Fruit fly (Drosophila melanogaster) whole organism, embryonic: ENCODE data around the gene fzo.

Experiments used
- Ada2b ChIP-seq: fragments of 200-800 bp; sonication (Bioruptor generic); IDR thresholded peaks from 2 replicates; pipeline ENCODE4 v1.3.6; 2022; ENCODE audit warnings: missing biosample characterization, missing genetic modification characterization
- CG11560 ChIP-seq: fragments of 200-800 bp; sonication (Bioruptor generic); IDR thresholded peaks from 3 replicates; pipeline ENCODE4 v1.3.6; 2022; ENCODE audit warnings: missing biosample characterization, missing genetic modification characterization
- CG12155 ChIP-seq: fragments of 200-800 bp; sonication (Bioruptor generic); optimal IDR thresholded peaks from 3 replicates; lab custom pipeline; 2016; ENCODE audit warnings: missing biosample characterization, missing genetic modification characterization
- CG13123 ChIP-seq: fragments of 200-800 bp; sonication (Bioruptor generic); optimal IDR thresholded peaks from 2 replicates; lab custom pipeline; 2016; ENCODE audit warnings: missing biosample characterization, missing genetic modification characterization
- CG15514 ChIP-seq: fragments of 200-800 bp; sonication (Bioruptor generic); optimal IDR thresholded peaks from 3 replicates; lab custom pipeline; 2017; ENCODE audit warnings: missing biosample characterization, missing genetic modification characterization, mild to moderate bottlenecking, moderate library complexity, missing genetic modification reagents
- CG15696 ChIP-seq: fragments of 200-800 bp; sonication (Bioruptor generic); optimal IDR thresholded peaks from 2 replicates; lab custom pipeline; 2019; ENCODE audit warnings: missing biosample characterization, mild to moderate bottlenecking, missing genetic modification characterization, moderate library complexity
- CG17568 ChIP-seq: fragments of 200-800 bp; sonication (Bioruptor generic); optimal IDR thresholded peaks from 2 replicates; lab custom pipeline; 2018; ENCODE audit warnings: missing biosample characterization, mild to moderate bottlenecking, missing genetic modification characterization, moderate library complexity
- CG17912 ChIP-seq: fragments of 200-800 bp; sonication (Bioruptor generic); optimal IDR thresholded peaks from 2 replicates; lab custom pipeline; 2018; ENCODE audit warnings: missing biosample characterization, mild to moderate bottlenecking, missing genetic modification characterization
- CG1792 ChIP-seq: fragments of 200-800 bp; sonication (Bioruptor generic); optimal IDR thresholded peaks from 2 replicates; lab custom pipeline; 2016; ENCODE audit warnings: missing biosample characterization, missing genetic modification characterization
- CG3281 ChIP-seq: fragments of 200-800 bp; sonication (Bioruptor generic); optimal IDR thresholded peaks from 3 replicates; lab custom pipeline; 2017; ENCODE audit warnings: missing biosample characterization, mild to moderate bottlenecking, missing genetic modification characterization
- CG33557 ChIP-seq: fragments of 200-800 bp; sonication (Bioruptor generic); optimal IDR thresholded peaks from 2 replicates; lab custom pipeline; 2019; ENCODE audit warnings: missing biosample characterization, mild to moderate bottlenecking, missing genetic modification characterization, moderate library complexity
- CG3407 ChIP-seq: fragments of 200-800 bp; sonication (Bioruptor generic); optimal IDR thresholded peaks from 2 replicates; lab custom pipeline; 2018; ENCODE audit warnings: missing biosample characterization, mild to moderate bottlenecking, missing genetic modification characterization
- CG4820 ChIP-seq: fragments of 200-800 bp; sonication (Bioruptor generic); optimal IDR thresholded peaks from 3 replicates; lab custom pipeline; 2016; ENCODE audit warnings: missing biosample characterization, missing genetic modification characterization
- CG5180 ChIP-seq: fragments of 200-800 bp; sonication (Bioruptor generic); optimal IDR thresholded peaks from 3 replicates; lab custom pipeline; 2017; ENCODE audit warnings: missing biosample characterization, missing genetic modification characterization, mild to moderate bottlenecking, moderate library complexity, missing genetic modification reagents
- CG6689 ChIP-seq: fragments of 200-800 bp; sonication (Bioruptor generic); IDR thresholded peaks from 2 replicates; pipeline ENCODE4 v1.3.6; 2022; ENCODE audit warnings: missing biosample characterization, missing genetic modification characterization
- CG7987 ChIP-seq: fragments of 200-800 bp; sonication (Bioruptor generic); optimal IDR thresholded peaks from 2 replicates; lab custom pipeline; 2018; ENCODE audit warnings: missing biosample characterization, mild to moderate bottlenecking, missing genetic modification characterization, moderate library complexity
- CG9215 ChIP-seq: fragments of 200-800 bp; sonication (Bioruptor generic); IDR thresholded peaks from 2 replicates; pipeline ENCODE4 v1.3.6; 2022; ENCODE audit warnings: missing biosample characterization, missing genetic modification characterization
- CrebB ChIP-seq: fragments of 200-800 bp; sonication (Bioruptor generic); optimal IDR thresholded peaks from 3 replicates; lab custom pipeline; 2018; ENCODE audit warnings: missing biosample characterization, mild to moderate bottlenecking, missing genetic modification characterization
- D ChIP-seq, 2 experiments: fragments of 200-800 bp in 1 of 2; fragments of >200 bp in 1 of 2; sonication (Bioruptor generic) in 1 of 2; optimal IDR thresholded peaks; 2 replicates in 1 of 2; 3 replicates in 1 of 2; lab custom pipeline; 2017; ENCODE audit warnings: mild to moderate bottlenecking in 1 of 2, missing biosample characterization in 1 of 2, missing genetic modification characterization in 1 of 2, missing genetic modification reagents in 1 of 2
- H2.0 ChIP-seq: fragments of 200-800 bp; sonication (Bioruptor generic); IDR thresholded peaks from 2 replicates; pipeline ENCODE4 v1.3.6; 2022; ENCODE audit warnings: missing biosample characterization, missing genetic modification characterization
- Hsf ChIP-seq: fragments of 200-800 bp; sonication (Bioruptor generic); optimal IDR thresholded peaks from 3 replicates; lab custom pipeline; 2016; ENCODE audit warnings: missing biosample characterization, missing genetic modification characterization
- NFAT ChIP-seq: fragments of 200-800 bp; sonication (Bioruptor generic); IDR thresholded peaks from 2 replicates; pipeline ENCODE4 v1.3.6; 2022; ENCODE audit warnings: missing biosample characterization, missing genetic modification characterization
- Nf-YC ChIP-seq: fragments of 200-800 bp; optimal IDR thresholded peaks from 3 replicates; lab custom pipeline; 2019; ENCODE audit warnings: missing biosample characterization, mild to moderate bottlenecking, missing genetic modification characterization, moderate library complexity
- Rfx ChIP-seq: fragments of 200-800 bp; sonication (Bioruptor generic); IDR thresholded peaks from 2 replicates; pipeline ENCODE4 v1.3.6; 2022; ENCODE audit warnings: missing biosample characterization, missing genetic modification characterization
- Side ChIP-seq: fragments of 200-800 bp; sonication (Bioruptor generic); optimal IDR thresholded peaks from 2 replicates; lab custom pipeline; 2016; ENCODE audit warnings: missing biosample characterization, missing genetic modification characterization
- Spps ChIP-seq: fragments of 200-800 bp; sonication (Bioruptor generic); optimal IDR thresholded peaks from 2 replicates; lab custom pipeline; 2018; ENCODE audit warnings: missing biosample characterization, mild to moderate bottlenecking, missing genetic modification characterization
- ac ChIP-seq: fragments of 200-800 bp; sonication (Bioruptor generic); optimal IDR thresholded peaks from 3 replicates; lab custom pipeline; 2017; ENCODE audit warnings: missing biosample characterization, mild to moderate bottlenecking, missing genetic modification characterization
- ase ChIP-seq: fragments of 200-800 bp; sonication (Bioruptor generic); IDR thresholded peaks from 3 replicates; pipeline ENCODE4 v1.3.6; 2022; ENCODE audit warnings: missing biosample characterization, missing genetic modification characterization
- bab2 ChIP-seq: fragments of 200-800 bp; sonication (Bioruptor generic); optimal IDR thresholded peaks from 2 replicates; lab custom pipeline; 2016; ENCODE audit warnings: missing biosample characterization, missing genetic modification characterization
- bsh ChIP-seq, 2 experiments: fragments of 200-800 bp; sonication (Bioruptor generic); optimal IDR thresholded peaks; 2 replicates each; lab custom pipeline; 2017 to 2018; ENCODE audit warnings: mild to moderate bottlenecking in 2 of 2, missing biosample characterization in 2 of 2, missing genetic modification characterization in 2 of 2, moderate library complexity in 1 of 2
- btn ChIP-seq: fragments of 200-800 bp; sonication (Bioruptor generic); optimal IDR thresholded peaks from 2 replicates; lab custom pipeline; 2016; ENCODE audit warnings: missing biosample characterization, missing genetic modification characterization
- cato ChIP-seq: fragments of 200-800 bp; sonication (Bioruptor generic); optimal IDR thresholded peaks from 2 replicates; lab custom pipeline; 2016; ENCODE audit warnings: missing biosample characterization, missing genetic modification characterization, borderline replicate concordance
- chn ChIP-seq: fragments of 200-800 bp; sonication (Bioruptor generic); optimal IDR thresholded peaks from 2 replicates; lab custom pipeline; 2016; ENCODE audit warnings: missing biosample characterization, missing genetic modification characterization
- cwo ChIP-seq: fragments of 200-800 bp; sonication (Bioruptor generic); optimal IDR thresholded peaks from 3 replicates; lab custom pipeline; 2017; ENCODE audit warnings: missing biosample characterization, missing genetic modification characterization, mild to moderate bottlenecking, moderate library complexity, missing genetic modification reagents
- esg ChIP-seq: fragments of 200-800 bp; sonication (Bioruptor generic); conservative IDR thresholded peaks from 2 replicates; pipeline ENCODE4 v1.3.6; 2022; ENCODE audit warnings: missing biosample characterization, missing genetic modification characterization
- eve ChIP-seq, 2 experiments: fragments of >200 bp; optimal IDR thresholded peaks; 2 replicates each; lab custom pipeline; 2017; ENCODE audit warnings: missing biosample characterization in 2 of 2, missing genetic modification characterization in 2 of 2
- gfzf ChIP-seq: fragments of 200-800 bp; sonication (Bioruptor generic); optimal IDR thresholded peaks from 2 replicates; lab custom pipeline; 2016; ENCODE audit warnings: missing biosample characterization, mild to moderate bottlenecking, missing genetic modification characterization, moderate library complexity
- gro ChIP-seq: fragments of 200-800 bp; sonication (Bioruptor generic); optimal IDR thresholded peaks from 2 replicates; lab custom pipeline; 2016; ENCODE audit warnings: missing biosample characterization, missing genetic modification characterization
- her ChIP-seq: fragments of 200-800 bp; sonication (Bioruptor generic); optimal IDR thresholded peaks from 2 replicates; lab custom pipeline; 2016; ENCODE audit warnings: missing biosample characterization, missing genetic modification characterization
- lab ChIP-seq: fragments of 200-800 bp; sonication (Bioruptor generic); optimal IDR thresholded peaks from 3 replicates; lab custom pipeline; 2017; ENCODE audit warnings: missing biosample characterization, missing genetic modification characterization, mild to moderate bottlenecking, moderate library complexity, missing genetic modification reagents
- lov ChIP-seq, 2 experiments: fragments of 200-800 bp in 1 of 2; fragments of >200 bp in 1 of 2; sonication (Bioruptor generic) in 1 of 2; IDR thresholded peaks in 1 of 2; optimal IDR thresholded peaks in 1 of 2; 2 replicates in 1 of 2; 3 replicates in 1 of 2; pipeline versions ENCODE4 v1.3.6 to Lab custom; 2017 to 2022; ENCODE audit warnings: missing biosample characterization in 1 of 2, missing genetic modification characterization in 1 of 2
- otp ChIP-seq: fragments of 200-800 bp; sonication (Bioruptor generic); IDR thresholded peaks from 3 replicates; pipeline ENCODE4, ENCODE4 v1.3.6; 2022; ENCODE audit warnings: missing biosample characterization, missing genetic modification characterization
- pan ChIP-seq, 4 experiments: fragments of >200 bp in 3 of 4; fragments of 200-800 bp in 1 of 4; sonication (Bioruptor generic) in 1 of 4; optimal IDR thresholded peaks in 3 of 4; IDR thresholded peaks in 1 of 4; 2 replicates each; pipeline versions ENCODE4 v1.3.6 to Lab custom; 2017 to 2022; ENCODE audit warnings: missing biosample characterization in 2 of 4, missing genetic modification characterization in 2 of 4, mixed read lengths in 1 of 4
- pnt ChIP-seq: fragments of 200-800 bp; sonication (Bioruptor generic); optimal IDR thresholded peaks from 3 replicates; lab custom pipeline; 2016; ENCODE audit warnings: missing biosample characterization, missing genetic modification characterization
- pzg ChIP-seq: fragments of 200-800 bp; sonication (Bioruptor generic); optimal IDR thresholded peaks from 3 replicates; lab custom pipeline; 2018; ENCODE audit warnings: missing biosample characterization, mild to moderate bottlenecking, missing genetic modification characterization, moderate library complexity
- ranshi ChIP-seq: fragments of 200-800 bp; sonication (Bioruptor generic); IDR thresholded peaks from 2 replicates; pipeline ENCODE4 v1.3.6; 2022; ENCODE audit warnings: missing biosample characterization, missing genetic modification characterization
- sim ChIP-seq: fragments of 200-800 bp; sonication (Bioruptor generic); IDR thresholded peaks from 2 replicates; pipeline ENCODE4 v1.3.6; 2022; ENCODE audit warnings: missing biosample characterization, missing genetic modification characterization
- trh ChIP-seq: fragments of 200-800 bp; sonication (Bioruptor generic); optimal IDR thresholded peaks from 2 replicates; lab custom pipeline; 2016; ENCODE audit warnings: missing biosample characterization, missing genetic modification characterization
- zf30C ChIP-seq: fragments of 200-800 bp; sonication (Bioruptor generic); optimal IDR thresholded peaks from 3 replicates; lab custom pipeline; 2018; ENCODE audit warnings: missing biosample characterization, mild to moderate bottlenecking, missing genetic modification characterization

Gene fzo

DNA sequence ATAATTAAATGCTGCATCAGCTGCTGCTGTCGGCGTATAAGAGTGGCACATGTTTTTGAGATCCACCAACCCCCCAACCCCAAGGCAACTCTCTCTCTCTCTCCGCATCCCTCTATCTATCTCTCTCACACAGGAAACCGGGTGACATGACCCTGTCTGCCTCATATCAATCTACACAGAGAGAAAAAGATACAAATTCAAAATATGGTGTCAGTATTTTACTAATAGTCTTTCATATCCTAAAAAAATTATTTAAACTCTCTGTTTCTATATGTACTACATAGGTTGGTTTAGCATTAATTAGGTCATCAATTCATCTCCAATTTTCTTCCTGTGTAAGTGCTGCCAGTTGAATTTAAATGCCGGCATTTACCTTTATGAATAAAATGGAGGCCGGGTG is 28.5 kb downstream of the fzo start (continued):
- TF ChIP-seq CrebB (tag; lab: Kevin White, UChicago) = peak; percentile 79
- no peak for TF ChIP-seq pan (optimal IDR thresholded peaks at IDR 0.05; lab: Kevin White, UChicago)
- TF ChIP-seq pan (GFP tag; optimal IDR thresholded peaks at IDR 0.05 in 1 of 2, IDR thresholded peaks at IDR 0.05 in 1 of 2) = peak in 1 of 2 experiments; percentile 93
- peak; percentile 89 for TF ChIP-seq bab2
- peak; percentile 73 for TF ChIP-seq sim (GFP tag; lab: Robert Waterston, UW)
- TF ChIP-seq CG3407 (GFP tag; lab: Kevin White, UChicago) = peak; percentile 87
- TF ChIP-seq zf30C = peak; percentile 79
- peak; percentile 93 for TF ChIP-seq CG4820 (GFP tag; lab: Kevin White, UChicago)
- peak; percentile 70 for TF ChIP-seq CG13123 (GFP tag; lab: Kevin White, UChicago)
- no peak for TF ChIP-seq pzg
- peak; percentile 90 for TF ChIP-seq H2.0 (GFP tag; lab: Robert Waterston, UW)
- TF ChIP-seq CG11560 (tag; lab: Robert Waterston, UW) = peak; percentile 73; the same call in 2 of the 3 replicates
- peak; percentile 92 for TF ChIP-seq ranshi (GFP tag; lab: Robert Waterston, UW)
- TF ChIP-seq Side = peak; percentile 86
- TF ChIP-seq gfzf (GFP tag; lab: Kevin White, UChicago) = no peak
- no peak for TF ChIP-seq CG17912 (GFP tag; lab: Kevin White, UChicago)
- peak; percentile 79 for TF ChIP-seq btn (GFP tag; lab: Kevin White, UChicago)
- peak; percentile 94 for TF ChIP-seq Hsf (GFP tag; lab: Kevin White, UChicago)
- TF ChIP-seq ase (GFP tag; lab: Robert Waterston, UW) = peak; percentile 93
- peak; percentile 87 for TF ChIP-seq Rfx (GFP tag; lab: Robert Waterston, UW)
- peak; percentile 93 for TF ChIP-seq Spps (tag; lab: Kevin White, UChicago)
- TF ChIP-seq CG12155 (GFP tag; lab: Kevin White, UChicago) = peak; percentile 86
- peak; percentile 76 for TF ChIP-seq CG33557
- peak; percentile 71 for TF ChIP-seq ac (GFP tag; lab: Kevin White, UChicago)
- peak; percentile 67 for TF ChIP-seq her (GFP tag; lab: Kevin White, UChicago)
- TF ChIP-seq cwo (GFP tag; lab: Kevin White, UChicago) = peak; percentile 76
- peak; percentile 77 for TF ChIP-seq CG5180
- peak; percentile 89 for TF ChIP-seq CG6689
- TF ChIP-seq eve (GFP tag; optimal IDR thresholded peaks at IDR 0.05; lab: Kevin White, UChicago) = peak in 1 of 2 experiments; percentile 88
- peak; percentile 94 for TF ChIP-seq Ada2b (GFP tag; lab: Robert Waterston, UW)
- TF ChIP-seq esg = peak; percentile 84
- peak; percentile 68 to 97 for TF ChIP-seq bsh (GFP tag; optimal IDR thresholded peaks at IDR 0.05; lab: Kevin White, UChicago)
- peak; percentile 79 for TF ChIP-seq cato (GFP tag; lab: Kevin White, UChicago)
- no peak for TF ChIP-seq lov (optimal IDR thresholded peaks at IDR 0.05; lab: Kevin White, UChicago)
- TF ChIP-seq lov (GFP tag; IDR thresholded peaks at IDR 0.05; lab: Robert Waterston, UW) = peak; percentile 89
- peak; percentile 26 for TF ChIP-seq gro
- peak; percentile 83 for TF ChIP-seq CG1792 (GFP tag; lab: Kevin White, UChicago)
- TF ChIP-seq CG7987 (GFP tag; lab: Kevin White, UChicago) = peak; percentile 44
- peak; percentile 65 for TF ChIP-seq trh (GFP tag; lab: Kevin White, UChicago)
- TF ChIP-seq D (optimal IDR thresholded peaks at IDR 0.05; lab: Kevin White, UChicago) = no peak
- peak; percentile 89 for TF ChIP-seq D (GFP tag; optimal IDR thresholded peaks at IDR 0.05; lab: Kevin White, UChicago)
- TF ChIP-seq CG17568 = peak; percentile 79
- peak; percentile 92 for TF ChIP-seq lab
- TF ChIP-seq CG15696 (tag; lab: Kevin White, UChicago) = peak; percentile 85
- TF ChIP-seq NFAT = peak; percentile 51; the same call in 1 of the 2 replicates
- peak; percentile 92 for TF ChIP-seq chn
- peak; percentile 85 for TF ChIP-seq pnt (GFP tag; lab: Kevin White, UChicago)
- peak; percentile 91 for TF ChIP-seq otp (GFP tag; lab: Robert Waterston, UW)
- peak; percentile 68 for TF ChIP-seq CG9215
- peak; percentile 61 for TF ChIP-seq CG15514 (GFP tag; lab: Kevin White, UChicago)
- TF ChIP-seq Nf-YC (tag; lab: Kevin White, UChicago) = peak; percentile 50
- TF ChIP-seq CG3281 = peak; percentile 73
